Worm (Caenorhabditis elegans): Measurements from ENCODE around the gene lip-1.

ce11 chrIV:6804815-6805214, 37.9 kb upstream of the lip-1 start, which contains the start of gene C17H12.37:
- TF ChIP-seq aly-2 (tag; optimal IDR thresholded peaks at IDR 0.05): no peak
- no peak for TF ChIP-seq jun-1 (tag; optimal IDR thresholded peaks at IDR 0.05)
- TF ChIP-seq pqm-1 (tag; optimal IDR thresholded peaks at IDR 0.05): no peak
- TF ChIP-seq ceh-82 (tag; optimal IDR thresholded peaks at IDR 0.05): no peak
- no peak for TF ChIP-seq lin-15B (tag; optimal IDR thresholded peaks at IDR 0.05)
- no peak for TF ChIP-seq tbx-2 (tag; optimal IDR thresholded peaks at IDR 0.05)
- no peak for TF ChIP-seq elt-1 (tag; optimal IDR thresholded peaks at IDR 0.05)
- no peak for TF ChIP-seq ama-1 (optimal IDR thresholded peaks at IDR 0.05)
- TF ChIP-seq nfya-1 (tag; optimal IDR thresholded peaks at IDR 0.05; ENCODE audit: insufficient read depth): no peak

All from whole organism, L3 larva.